Worm (Caenorhabditis elegans) whole organism, early embryonic: ENCODE measurements around the gene Y82E9BR.6.

Experiments
- flt-1 ChIP-seq: fragments of 200-800 bp; sonication (Bioruptor generic); IDR thresholded peaks from 2 replicates; pipeline ENCODE4 v1.3.6; 2022; ENCODE audit warnings: missing genetic modification characterization, missing compliant biosample characterization
- tbx-37 ChIP-seq: fragments of 200-800 bp; sonication (Bioruptor generic); conservative IDR thresholded peaks from 2 replicates; pipeline ENCODE4 v1.3.6; 2022; ENCODE audit warnings: missing genetic modification reagents, missing genetic modification characterization, missing compliant biosample characterization

DNA sequence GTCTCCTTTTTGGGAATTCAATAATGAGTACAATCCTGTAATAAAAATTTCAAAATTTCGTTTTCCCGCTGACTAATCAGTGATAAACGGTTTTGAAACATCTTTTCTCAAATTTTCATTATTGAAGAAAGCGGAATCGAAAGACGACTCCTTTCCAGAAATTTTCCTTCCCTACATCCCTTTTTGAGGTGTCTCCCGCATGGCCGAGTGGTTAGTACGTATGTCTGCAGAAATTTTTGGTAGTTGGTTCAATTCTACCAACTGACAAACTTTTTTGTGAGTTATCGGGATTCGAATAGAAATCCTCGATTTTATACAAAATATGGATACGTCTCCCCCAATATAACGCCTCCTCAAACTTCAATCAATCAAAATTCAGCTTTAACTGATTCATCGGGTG, 26.5 kb upstream of the Y82E9BR.6 start:
- TF ChIP-seq flt-1 (GFP tag; lab: Robert Waterston, UW) (no peak), tbx-37 (GFP tag; lab: Robert Waterston, UW) (no peak)
